Worm (Caenorhabditis elegans) whole organism, young adult: Measurements from ENCODE around the gene C24A3.1.

ENCODE experiments used
- B0019.2 ChIP-seq: fragments of 200-800 bp; sonication (Bioruptor generic); conservative IDR thresholded peaks from 2 replicates; pipeline ENCODE4 v1.3.6; 2022; ENCODE audit warnings: missing genetic modification reagents, missing genetic modification characterization, missing compliant biosample characterization
- B0035.1 ChIP-seq: sonication (generic microtip); optimal IDR thresholded peaks from 2 replicates; lab custom pipeline; 2016; ENCODE audit warnings: missing genetic modification characterization, mild to moderate bottlenecking, missing compliant biosample characterization, missing genotype, missing genetic modification reagents
- akir-1 ChIP-seq: fragments of 200-800 bp; sonication (Bioruptor generic); optimal IDR thresholded peaks from 2 replicates; lab custom pipeline; 2018; ENCODE audit warnings: mild to moderate bottlenecking, missing genetic modification characterization, moderate library complexity, missing compliant biosample characterization
- attf-5 ChIP-seq: fragments of 200-800 bp; sonication (Bioruptor generic); optimal IDR thresholded peaks from 2 replicates; lab custom pipeline; 2018; ENCODE audit warnings: mild to moderate bottlenecking, missing genetic modification characterization, missing compliant biosample characterization
- dpl-1 ChIP-seq: fragments of 150-350 bp; optimal IDR thresholded peaks from 2 replicates; lab custom pipeline; 2014; ENCODE audit warnings: missing biosample characterization, missing genetic modification reagents, missing genetic modification characterization
- let-526 ChIP-seq: fragments of 200-800 bp; sonication (Bioruptor generic); IDR thresholded peaks from 2 replicates; pipeline ENCODE4 v1.3.6; 2022; ENCODE audit warnings: missing genetic modification reagents, missing genetic modification characterization, missing compliant biosample characterization
- let-607 ChIP-seq, 2 experiments: fragments of 200-800 bp in 1 of 2; sonication (Bioruptor generic) in 1 of 2; sonication (generic microtip) in 1 of 2; optimal IDR thresholded peaks; 2 replicates each; lab custom pipeline; 2016 to 2018; ENCODE audit warnings: mild to moderate bottlenecking in 2 of 2, missing compliant biosample characterization in 2 of 2, missing genetic modification characterization in 2 of 2, moderate library complexity in 2 of 2, missing genotype in 1 of 2
- lin-35 ChIP-seq, 3 experiments: fragments of 150-350 bp in 2 of 3; sonication (generic microtip) in 1 of 3; optimal IDR thresholded peaks; 2 replicates each; lab custom pipeline; 2014 to 2018; ENCODE audit warnings: missing biosample characterization in 3 of 3, missing genetic modification characterization in 3 of 3, missing genetic modification reagents in 3 of 3
- lsl-1 ChIP-seq: fragments of 200-800 bp; sonication (Bioruptor generic); optimal IDR thresholded peaks from 2 replicates; lab custom pipeline; 2018; ENCODE audit warnings: mild to moderate bottlenecking, missing genetic modification characterization, moderate library complexity, missing compliant biosample characterization
- mes-4 ChIP-seq: sonication (generic microtip); optimal IDR thresholded peaks from 2 replicates; lab custom pipeline; 2016; ENCODE audit warnings: missing genotype, missing genetic modification characterization, missing compliant biosample characterization
- nfya-1 ChIP-seq: sonication (generic microtip); optimal IDR thresholded peaks from 2 replicates; lab custom pipeline; 2017; ENCODE audit warnings: antibody characterized with exemption, missing compliant biosample characterization, missing genetic modification characterization, borderline replicate concordance; ENCODE audit not compliant: insufficient read depth
- repo-1 ChIP-seq: sonication (generic microtip); optimal IDR thresholded peaks from 2 replicates; lab custom pipeline; 2017; ENCODE audit warnings: mild to moderate bottlenecking, missing genetic modification characterization, missing compliant biosample characterization
- ztf-18 ChIP-seq: sonication (generic microtip); optimal IDR thresholded peaks from 2 replicates; lab custom pipeline; 2016; ENCODE audit warnings: missing genotype, mild to moderate bottlenecking, missing genetic modification characterization, missing compliant biosample characterization
- ztf-25 ChIP-seq: fragments of 200-800 bp; sonication (Bioruptor generic); IDR thresholded peaks from 2 replicates; pipeline ENCODE4 v1.3.6; 2022; ENCODE audit warnings: missing genetic modification reagents, missing genetic modification characterization, missing compliant biosample characterization

DNA sequence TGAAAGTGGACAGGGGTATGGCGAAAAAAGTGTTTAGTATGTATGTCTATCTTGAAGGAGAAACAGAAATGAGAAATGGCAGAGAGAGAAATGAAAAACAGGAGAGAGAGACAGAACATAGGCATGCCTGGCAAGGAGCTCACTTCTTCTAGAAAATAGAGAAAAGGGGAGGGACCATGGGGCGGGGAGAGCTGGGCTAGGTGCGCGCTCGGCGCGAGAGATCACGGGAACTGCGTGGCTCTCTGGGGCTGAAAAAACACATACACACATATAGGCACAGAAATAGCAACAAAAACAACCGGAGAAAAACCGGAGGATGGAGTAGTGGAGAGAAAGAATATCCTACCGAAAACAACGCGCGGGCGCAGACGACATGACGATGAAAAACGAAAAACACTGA lies 46.9 kb upstream of the C24A3.1 start:
- TF ChIP-seq lsl-1 (no peak), dpl-1 (GFP tag; lab: Kevin White, UChicago) (no peak), let-526 (GFP tag; lab: Robert Waterston, UW) (no peak), akir-1 (no peak), mes-4 (tag; lab: Kevin White, UChicago) (no peak), lin-35 (GFP tag; optimal IDR thresholded peaks at IDR 0.05; lab: Kevin White, UChicago) (no peak), B0035.1 (tag; lab: Kevin White, UChicago) (no peak), attf-5 (GFP tag; lab: Kevin White, UChicago) (no peak), let-607 (tag; optimal IDR thresholded peaks at IDR 0.05; lab: Kevin White, UChicago) (no peak), ztf-25 (GFP tag; lab: Robert Waterston, UW) (no peak), repo-1 (tag; lab: Kevin White, UChicago) (no peak), nfya-1 (no peak), B0019.2 (GFP tag; lab: Robert Waterston, UW) (no peak), ztf-18 (no peak)
